Worm (Caenorhabditis elegans): ENCODE results near the gene ugt-44.
A peak's percentile ranks its signal among the peaks of the same experiment; 100 is the strongest.

Gene ugt-44

ce11 chrIV:10469494-10469893 lies at the start of gene ugt-44:
TSS of gene ugt-44 (plus strand) at chrIV:10469741.
- TF ChIP-seq tbx-37 (GFP tag; conservative IDR thresholded peaks at IDR 0.05) = no peak
- no peak for TF ChIP-seq scrt-1 (GFP tag; IDR thresholded peaks at IDR 0.05)
- TF ChIP-seq B0310.2 (tag; optimal IDR thresholded peaks at IDR 0.05) = no peak
- no peak for TF ChIP-seq tbx-11 (GFP tag; IDR thresholded peaks at IDR 0.05)
- TF ChIP-seq aly-1 (tag; optimal IDR thresholded peaks at IDR 0.05) = no peak
- TF ChIP-seq ets-7 (tag; optimal IDR thresholded peaks at IDR 0.05) = no peak
- no peak for TF ChIP-seq hmg-4 (GFP tag; optimal IDR thresholded peaks at IDR 0.05)
- no peak for TF ChIP-seq sea-1 (GFP tag; conservative IDR thresholded peaks at IDR 0.05)

DNA sequence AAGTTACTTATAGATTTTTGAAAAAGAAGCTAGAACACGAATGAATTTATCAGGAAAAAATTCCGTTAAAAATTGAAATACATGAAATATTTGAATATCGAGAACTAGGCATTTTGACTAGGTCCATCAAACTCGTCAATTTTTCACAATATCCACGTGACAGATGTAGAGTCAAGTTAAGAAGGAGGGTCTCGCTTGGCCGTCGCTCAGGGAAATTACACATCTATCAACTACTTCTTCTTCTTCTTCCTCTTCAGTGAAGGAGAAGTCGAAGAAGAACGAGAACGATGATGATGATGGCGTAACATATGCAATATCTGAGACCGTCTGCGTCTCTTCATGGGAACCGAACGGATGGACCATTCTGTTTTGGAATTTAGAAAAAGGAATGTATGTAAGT lies 49.6 kb upstream of the ugt-44 start:
- no peak for TF ChIP-seq hmg-4 (GFP tag; optimal IDR thresholded peaks at IDR 0.05)
- TF ChIP-seq ceh-13 (GFP tag; optimal IDR thresholded peaks at IDR 0.05) = no peak
- TF ChIP-seq hmbx-1 (tag; optimal IDR thresholded peaks at IDR 0.05) = no peak
- no peak for TF ChIP-seq ceh-36 (tag; optimal IDR thresholded peaks at IDR 0.05)
- TF ChIP-seq tbx-11 (GFP tag; IDR thresholded peaks at IDR 0.05) = no peak
- TF ChIP-seq B0310.2 (tag; optimal IDR thresholded peaks at IDR 0.05) = no peak
- no peak for TF ChIP-seq pes-1 (GFP tag; IDR thresholded peaks at IDR 0.05)
- TF ChIP-seq ets-7 (tag; optimal IDR thresholded peaks at IDR 0.05) = no peak
- no peak for TF ChIP-seq flt-1 (GFP tag; IDR thresholded peaks at IDR 0.05)
- TF ChIP-seq ama-1 (optimal IDR thresholded peaks at IDR 0.05) = no peak

- TF ChIP-seq hnd-1 (tag; optimal IDR thresholded peaks at IDR 0.05) (no peak), F13C5.2 (tag; optimal IDR thresholded peaks at IDR 0.05) (no peak), flt-1 (GFP tag; IDR thresholded peaks at IDR 0.05) (no peak), tbx-37 (GFP tag; conservative IDR thresholded peaks at IDR 0.05) (no peak), pes-1 (GFP tag; IDR thresholded peaks at IDR 0.05) (no peak), ceh-36 (tag; optimal IDR thresholded peaks at IDR 0.05) (no peak), ama-1 (optimal IDR thresholded peaks at IDR 0.05) (no peak), aly-1 (tag; optimal IDR thresholded peaks at IDR 0.05) (no peak), hmg-4 (GFP tag; optimal IDR thresholded peaks at IDR 0.05) (no peak), sea-1 (GFP tag; conservative IDR thresholded peaks at IDR 0.05) (no peak), tbx-11 (GFP tag; IDR thresholded peaks at IDR 0.05) (no peak)
Measured at ce11 chrIV:10420440-10420839, 49.1 kb upstream of the ugt-44 start.

DNA sequence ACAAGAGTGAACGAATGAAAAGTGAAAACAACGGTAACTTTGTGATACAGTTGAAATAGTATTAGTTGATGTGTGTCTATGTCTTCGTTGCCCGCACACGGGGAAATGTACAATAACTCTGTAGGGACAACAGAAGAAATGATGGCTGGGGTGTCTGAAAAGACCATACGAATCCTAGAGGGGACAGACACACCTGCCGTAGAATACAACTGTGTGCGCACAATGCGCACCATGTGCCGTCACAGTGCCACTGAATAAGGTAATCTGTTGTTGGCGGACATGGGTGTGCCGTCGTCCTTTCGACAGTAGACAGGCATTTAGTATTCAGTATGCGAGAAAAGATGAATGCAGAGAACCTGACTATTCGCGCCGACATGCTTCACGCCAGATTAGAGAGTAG lies 48.3 kb upstream of the ugt-44 start:
- peak; percentile 15 for TF ChIP-seq hmg-4 (GFP tag; optimal IDR thresholded peaks at IDR 0.05)
- TF ChIP-seq ama-1 (optimal IDR thresholded peaks at IDR 0.05) = no peak

DNA sequence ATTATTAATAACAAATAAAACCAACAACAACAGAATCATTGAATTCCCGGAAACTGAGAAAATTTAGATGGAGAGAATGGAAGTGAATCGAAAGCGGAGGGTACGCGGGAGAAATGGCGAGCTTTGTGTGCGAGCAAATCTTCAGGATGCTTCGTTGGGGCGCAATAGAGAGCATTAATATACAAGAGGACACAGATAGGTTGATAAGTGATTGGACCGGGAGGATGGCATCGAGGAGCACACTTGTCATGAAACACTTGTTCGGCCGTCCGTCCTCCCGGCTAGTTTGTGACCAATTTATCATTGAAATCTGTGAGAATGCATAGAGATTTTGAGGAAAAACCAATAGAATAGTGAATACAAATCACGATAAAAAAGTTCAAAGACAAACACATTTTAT lies 47.3 kb upstream of the ugt-44 start:
- no peak for TF ChIP-seq B0310.2 (tag; optimal IDR thresholded peaks at IDR 0.05)
- no peak for TF ChIP-seq flt-1 (GFP tag; IDR thresholded peaks at IDR 0.05)
- TF ChIP-seq ets-7 (tag; optimal IDR thresholded peaks at IDR 0.05) = no peak
- TF ChIP-seq tbx-11 (GFP tag; IDR thresholded peaks at IDR 0.05) = no peak
- no peak for TF ChIP-seq scrt-1 (GFP tag; IDR thresholded peaks at IDR 0.05)
- no peak for TF ChIP-seq sea-1 (GFP tag; conservative IDR thresholded peaks at IDR 0.05)
- no peak for TF ChIP-seq hnd-1 (tag; optimal IDR thresholded peaks at IDR 0.05)
- TF ChIP-seq hmg-4 (GFP tag; optimal IDR thresholded peaks at IDR 0.05) = no peak
- TF ChIP-seq ceh-36 (tag; optimal IDR thresholded peaks at IDR 0.05) = no peak
- TF ChIP-seq aly-1 (tag; optimal IDR thresholded peaks at IDR 0.05) = no peak
- no peak for TF ChIP-seq tbx-37 (GFP tag; conservative IDR thresholded peaks at IDR 0.05)
- TF ChIP-seq F13C5.2 (tag; optimal IDR thresholded peaks at IDR 0.05) = no peak
- no peak for TF ChIP-seq hmbx-1 (tag; optimal IDR thresholded peaks at IDR 0.05)
- no peak for TF ChIP-seq tra-4 (tag; optimal IDR thresholded peaks at IDR 0.05)
- no peak for TF ChIP-seq pes-1 (GFP tag; IDR thresholded peaks at IDR 0.05)
- no peak for TF ChIP-seq ceh-13 (GFP tag; optimal IDR thresholded peaks at IDR 0.05)
- TF ChIP-seq ama-1 (optimal IDR thresholded peaks at IDR 0.05) = no peak

- no peak for TF ChIP-seq ceh-36 (tag; optimal IDR thresholded peaks at IDR 0.05)
Measured at ce11 chrIV:10424535-10424934, 45.0 kb upstream of the ugt-44 start, which contains the start of gene F13B12.1. TSS of gene F13B12.1 (minus strand) at chrIV:10424635.

ce11 chrIV:10425129-10425528 lies 44.4 kb upstream of the ugt-44 start:
- TF ChIP-seq B0310.2 (tag; optimal IDR thresholded peaks at IDR 0.05) (no peak), F13C5.2 (tag; optimal IDR thresholded peaks at IDR 0.05) (peak; percentile 8), ama-1 (optimal IDR thresholded peaks at IDR 0.05) (no peak), aly-1 (tag; optimal IDR thresholded peaks at IDR 0.05) (no peak), tra-4 (tag; optimal IDR thresholded peaks at IDR 0.05) (no peak), hmbx-1 (tag; optimal IDR thresholded peaks at IDR 0.05) (no peak), hmg-4 (GFP tag; optimal IDR thresholded peaks at IDR 0.05) (no peak), pes-1 (GFP tag; IDR thresholded peaks at IDR 0.05) (no peak)

DNA sequence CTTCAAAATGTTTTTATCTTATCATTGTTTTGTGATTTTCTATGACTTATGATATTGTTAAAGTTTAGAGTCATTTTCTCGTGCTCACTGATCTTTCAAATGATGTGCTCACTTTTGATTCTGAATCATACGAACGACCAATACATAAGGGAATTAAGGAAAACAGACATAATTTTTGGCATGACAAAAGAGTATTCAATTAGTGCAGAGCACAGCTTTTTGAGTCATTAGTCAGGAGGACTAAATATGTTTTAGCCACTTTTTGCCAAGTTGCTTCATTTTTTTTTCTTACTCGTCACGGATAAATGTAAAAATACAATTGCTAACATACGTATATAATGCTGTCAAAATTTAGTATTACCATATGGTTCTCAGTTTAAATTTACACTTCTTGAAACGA lies 40.4 kb upstream of the ugt-44 start, which contains the start of gene F13B12.2:
F13B12.2 (minus strand) TSS at position 2 of the 400 bp plus-strand sequence.
- no peak for TF ChIP-seq tbx-11 (GFP tag; IDR thresholded peaks at IDR 0.05)
- no peak for TF ChIP-seq scrt-1 (GFP tag; IDR thresholded peaks at IDR 0.05)
- no peak for TF ChIP-seq ceh-36 (tag; optimal IDR thresholded peaks at IDR 0.05)
- TF ChIP-seq ceh-13 (GFP tag; optimal IDR thresholded peaks at IDR 0.05) = no peak
- no peak for TF ChIP-seq F13C5.2 (tag; optimal IDR thresholded peaks at IDR 0.05)
- no peak for TF ChIP-seq ama-1 (optimal IDR thresholded peaks at IDR 0.05)
- TF ChIP-seq tra-4 (tag; optimal IDR thresholded peaks at IDR 0.05) = no peak
- TF ChIP-seq sea-1 (GFP tag; conservative IDR thresholded peaks at IDR 0.05) = no peak
- no peak for TF ChIP-seq B0310.2 (tag; optimal IDR thresholded peaks at IDR 0.05)

- TF ChIP-seq ets-7 (tag; optimal IDR thresholded peaks at IDR 0.05) (no peak), ama-1 (optimal IDR thresholded peaks at IDR 0.05) (no peak), hnd-1 (tag; optimal IDR thresholded peaks at IDR 0.05) (no peak), flt-1 (GFP tag; IDR thresholded peaks at IDR 0.05) (no peak), hmg-4 (GFP tag; optimal IDR thresholded peaks at IDR 0.05) (no peak), ceh-13 (GFP tag; optimal IDR thresholded peaks at IDR 0.05) (no peak), hmbx-1 (tag; optimal IDR thresholded peaks at IDR 0.05) (no peak), B0310.2 (tag; optimal IDR thresholded peaks at IDR 0.05) (no peak), tbx-37 (GFP tag; conservative IDR thresholded peaks at IDR 0.05) (no peak), scrt-1 (GFP tag; IDR thresholded peaks at IDR 0.05) (no peak), ceh-36 (tag; optimal IDR thresholded peaks at IDR 0.05) (no peak), F13C5.2 (tag; optimal IDR thresholded peaks at IDR 0.05) (no peak), aly-1 (tag; optimal IDR thresholded peaks at IDR 0.05) (no peak), tra-4 (tag; optimal IDR thresholded peaks at IDR 0.05) (no peak), tbx-11 (GFP tag; IDR thresholded peaks at IDR 0.05) (no peak), sea-1 (GFP tag; conservative IDR thresholded peaks at IDR 0.05) (no peak), pes-1 (GFP tag; IDR thresholded peaks at IDR 0.05) (no peak)
Measured at ce11 chrIV:10430507-10430906, 39.0 kb upstream of the ugt-44 start.
